Worm (Caenorhabditis elegans) whole organism, L1 larva: ENCODE results near the gene fbxa-184.
"Not testable (repeated sequence)": the region's sequence is repeated elsewhere in the genome, so short reads cannot be mapped to it uniquely, and the experiment has no call there.

Source experiments
- C04F5.9 ChIP-seq: sonication (generic microtip); optimal IDR thresholded peaks from 2 replicates; lab custom pipeline; 2016; ENCODE audit warnings: missing genetic modification characterization, missing compliant biosample characterization
- egl-13 ChIP-seq: sonication (generic microtip); optimal IDR thresholded peaks from 2 replicates; lab custom pipeline; 2016; ENCODE audit warnings: missing genotype, missing genetic modification reagents, missing genetic modification characterization, missing compliant biosample characterization
- fkh-4 ChIP-seq: sonication (generic microtip); optimal IDR thresholded peaks from 2 replicates; lab custom pipeline; 2016; ENCODE audit warnings: missing compliant biosample characterization, missing genetic modification characterization, borderline replicate concordance
- lin-15B ChIP-seq: fragments of 150-350 bp; sonication (generic microtip); optimal IDR thresholded peaks from 3 replicates; lab custom pipeline; 2014; ENCODE audit warnings: missing biosample characterization, missing genetic modification characterization
- mdl-1 ChIP-seq, 2 experiments: fragments of 150-350 bp; optimal IDR thresholded peaks; 2 replicates each; lab custom pipeline; 2014 to 2017; ENCODE audit warnings: missing biosample characterization in 2 of 2, missing genetic modification characterization in 2 of 2, inconsistent platforms in 1 of 2
- mef-2 ChIP-seq: fragments of 150-350 bp; optimal IDR thresholded peaks from 2 replicates; lab custom pipeline; 2014; ENCODE audit warnings: missing biosample characterization, missing genetic modification characterization
- nhr-76 ChIP-seq: sonication (generic microtip); optimal IDR thresholded peaks from 2 replicates; lab custom pipeline; 2017; ENCODE audit warnings: missing biosample characterization, missing genetic modification characterization
- pag-3 ChIP-seq: sonication (generic microtip); optimal IDR thresholded peaks from 2 replicates; lab custom pipeline; 2017; ENCODE audit warnings: missing genetic modification characterization, mild to moderate bottlenecking, missing compliant biosample characterization, antibody characterized with exemption, borderline replicate concordance; ENCODE audit not compliant: insufficient read depth
- pqm-1 ChIP-seq: sonication (generic microtip); optimal IDR thresholded peaks from 3 replicates; lab custom pipeline; 2017; ENCODE audit warnings: missing biosample characterization, missing genetic modification characterization
- sup-37 ChIP-seq: fragments of 200-800 bp; sonication (Bioruptor generic); optimal IDR thresholded peaks from 2 replicates; lab custom pipeline; 2018; ENCODE audit warnings: mild to moderate bottlenecking, missing genetic modification characterization, missing compliant biosample characterization

DNA sequence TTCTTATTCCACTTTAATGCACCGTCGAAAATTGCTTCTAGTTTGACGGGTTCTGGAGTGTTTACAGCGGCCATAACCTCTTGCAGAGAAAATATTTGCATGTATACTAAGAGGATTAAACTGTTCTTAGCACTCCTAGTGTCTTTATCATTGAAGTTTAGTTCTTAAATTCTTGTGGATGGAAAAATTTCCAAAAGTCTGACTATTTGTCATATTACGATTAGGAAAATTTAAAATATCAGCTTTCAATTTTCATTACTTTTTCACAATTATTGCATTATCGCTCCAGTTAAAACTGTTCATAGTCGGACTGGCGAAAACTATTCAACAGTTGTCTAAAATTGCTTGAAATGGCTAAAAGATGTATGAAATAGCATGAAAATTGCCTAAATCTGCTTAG, 49.2 kb upstream of the fbxa-184 start, which contains the start of gene ZC204.13:
- not testable (repeated sequence) for TF ChIP-seq pqm-1; lin-15B (tag; lab: Kevin White, UChicago); mdl-1 (tag; optimal IDR thresholded peaks at IDR 0.05; lab: Kevin White, UChicago); egl-13; sup-37 (GFP tag; lab: Kevin White, UChicago); fkh-4 (tag; lab: Kevin White, UChicago); nhr-76 (tag; lab: Kevin White, UChicago); pag-3 (tag; lab: Kevin White, UChicago); mef-2 (tag; lab: Kevin White, UChicago); C04F5.9
